Worm (Caenorhabditis elegans) whole organism, L2 larva: ENCODE results near the gene szy-2.

Experiments used
- ama-1 ChIP-seq: fragments of 150-350 bp; optimal IDR thresholded peaks from 2 replicates; lab custom pipeline; 2018; ENCODE audit warnings: inconsistent platforms
- lin-39 ChIP-seq: fragments of 150-350 bp; optimal IDR thresholded peaks from 2 replicates; lab custom pipeline; 2014; ENCODE audit warnings: missing biosample characterization, missing genetic modification reagents, missing genetic modification characterization
- lsy-2 ChIP-seq, 2 experiments: fragments of 150-350 bp in 1 of 2; sonication (generic microtip) in 1 of 2; optimal IDR thresholded peaks; 2 replicates each; lab custom pipeline; 2014 to 2017; ENCODE audit warnings: missing biosample characterization in 2 of 2, missing genetic modification characterization in 2 of 2

ce11 chrIII:5413680-5414079 is 42.6 kb upstream of the szy-2 start, which contains the start of gene grl-22:
- TF ChIP-seq lsy-2 (tag; optimal IDR thresholded peaks at IDR 0.05; lab: Kevin White, UChicago) (no peak), lin-39 (tag; lab: Kevin White, UChicago) (no peak), ama-1 (lab: Kevin White, UChicago) (no peak)
